Fruit fly (Drosophila melanogaster) whole organism, adult: Measurements from ENCODE around the gene CG14710.

Experiments
- CG12768 ChIP-seq: fragments of 200-800 bp; sonication (Bioruptor generic); optimal IDR thresholded peaks from 2 replicates; lab custom pipeline; 2017; ENCODE audit warnings: missing biosample characterization, missing genetic modification characterization, mild to moderate bottlenecking, moderate library complexity, missing genetic modification reagents
- CG5204 ChIP-seq: fragments of 200-800 bp; sonication (Bioruptor generic); optimal IDR thresholded peaks from 2 replicates; lab custom pipeline; 2016; ENCODE audit warnings: missing biosample characterization, missing genetic modification characterization
- CG7045 ChIP-seq: fragments of 200-800 bp; sonication (Bioruptor generic); optimal IDR thresholded peaks from 2 replicates; lab custom pipeline; 2017; ENCODE audit warnings: missing biosample characterization, mild to moderate bottlenecking, missing genetic modification characterization
- ovo ChIP-seq: fragments of 200-800 bp; sonication (Bioruptor generic); optimal IDR thresholded peaks from 2 replicates; lab custom pipeline; 2016; ENCODE audit warnings: missing biosample characterization, missing genetic modification characterization
- tj ChIP-seq: fragments of 200-800 bp; sonication (Bioruptor generic); optimal IDR thresholded peaks from 3 replicates; lab custom pipeline; 2017; ENCODE audit warnings: missing biosample characterization, mild to moderate bottlenecking, missing genetic modification characterization, moderate library complexity

DNA sequence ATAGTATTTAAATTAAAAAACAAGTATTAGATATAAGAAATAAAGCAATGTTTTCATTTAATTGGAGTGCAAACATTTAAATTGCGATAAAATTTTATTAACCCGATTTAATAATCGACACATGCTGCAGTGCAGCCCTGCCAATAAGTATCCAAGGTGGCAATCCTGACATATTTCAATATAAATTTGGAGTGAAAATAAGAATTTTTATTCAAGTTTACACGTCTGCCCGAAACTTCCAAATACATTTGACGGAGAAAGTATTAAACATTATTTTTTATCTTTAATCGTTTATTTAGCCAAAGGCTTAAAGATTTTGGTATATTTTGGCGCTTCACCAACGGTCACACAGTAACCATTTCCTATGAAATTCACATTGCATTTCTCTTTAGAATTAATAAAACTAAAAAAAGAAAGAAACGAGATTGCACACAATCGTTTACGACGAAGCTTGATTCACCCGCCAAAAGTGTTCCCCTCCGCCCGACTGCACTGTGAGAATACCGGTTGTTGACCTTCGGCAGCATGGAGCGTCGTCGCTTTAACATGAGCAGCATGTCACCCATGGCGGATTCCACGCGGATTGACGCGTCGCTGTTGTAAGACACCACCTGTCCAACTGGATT, 8.6 kb downstream of the CG14710 start, which contains the start of gene CG14712:
- no peak for TF ChIP-seq tj (GFP tag; lab: Kevin White, UChicago)
- no peak for TF ChIP-seq CG7045 (GFP tag; lab: Kevin White, UChicago)
- no peak for TF ChIP-seq CG5204
- no peak for TF ChIP-seq ovo
- no peak for TF ChIP-seq CG12768 (GFP tag; lab: Kevin White, UChicago)
